Worm (Caenorhabditis elegans): Measurements from ENCODE around the gene F23H11.2.

The F23H11.2 gene

DNA sequence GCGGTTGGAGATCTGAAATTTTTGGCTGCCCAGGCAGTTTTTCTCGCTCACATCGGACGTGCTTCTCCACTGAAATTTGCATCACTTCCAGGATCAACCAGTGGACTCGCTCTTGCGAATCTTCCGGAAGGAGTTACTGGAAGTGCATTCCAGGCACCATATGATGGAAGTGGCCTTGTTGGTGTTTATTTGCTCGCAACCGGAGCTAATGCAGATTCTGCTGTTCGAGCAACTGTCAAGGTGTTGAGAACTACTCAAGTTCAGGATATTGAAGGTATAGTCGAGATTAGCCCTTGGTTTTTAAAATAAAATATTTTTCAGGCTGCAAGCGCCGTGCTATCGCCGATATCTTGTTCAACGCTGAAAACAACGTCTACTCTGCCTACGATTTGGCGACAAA, 14.7 kb upstream of the F23H11.2 start:
- no peak for TF ChIP-seq W03F9.2 (tag; optimal IDR thresholded peaks at IDR 0.05)

DNA sequence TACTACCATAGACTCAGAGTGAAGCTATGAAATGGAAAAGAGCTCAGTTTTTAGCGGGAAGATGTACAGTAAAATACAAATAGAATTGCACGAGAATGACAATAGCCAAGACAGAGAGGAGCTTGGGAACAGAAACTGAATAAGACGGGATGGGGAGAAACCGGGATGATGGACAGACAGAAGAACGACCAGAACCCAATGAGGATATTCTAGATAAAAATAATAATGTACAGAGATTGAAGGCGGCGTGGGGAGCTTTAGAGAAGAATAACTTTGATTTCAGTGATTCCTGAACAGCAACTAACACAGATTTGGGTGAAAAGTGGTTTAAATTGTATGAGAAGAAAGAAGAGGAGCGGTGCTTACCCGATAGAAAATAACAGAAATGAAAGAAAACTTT, 14.1 kb upstream of the F23H11.2 start:
- TF ChIP-seq him-1 (tag; optimal IDR thresholded peaks at IDR 0.05) (no peak), dao-5 (tag; optimal IDR thresholded peaks at IDR 0.05) (peak; percentile 44)

DNA sequence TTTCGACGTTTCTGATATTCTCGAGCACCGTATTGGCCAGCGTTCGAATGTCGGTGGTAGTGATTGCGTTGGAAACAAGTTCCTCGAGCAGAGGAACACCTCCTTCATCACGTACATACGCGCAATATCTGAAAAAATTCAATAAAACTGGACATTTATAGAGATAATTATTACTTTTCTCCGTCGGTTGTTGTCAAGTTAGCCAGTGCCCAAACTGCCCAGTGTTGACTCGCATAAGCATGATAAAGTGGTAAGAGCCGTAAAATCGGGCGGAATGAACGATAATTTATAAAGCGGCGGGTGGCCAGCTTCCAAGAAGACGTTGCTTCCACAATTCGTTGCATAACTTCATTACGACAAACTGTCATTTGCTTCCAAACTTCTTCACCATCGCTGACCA, 12.0 kb upstream of the F23H11.2 start:
- TF ChIP-seq dao-5 (tag; optimal IDR thresholded peaks at IDR 0.05), result no peak
- no peak for TF ChIP-seq him-1 (tag; optimal IDR thresholded peaks at IDR 0.05)
- no peak for TF ChIP-seq W03F9.2 (tag; optimal IDR thresholded peaks at IDR 0.05)

DNA sequence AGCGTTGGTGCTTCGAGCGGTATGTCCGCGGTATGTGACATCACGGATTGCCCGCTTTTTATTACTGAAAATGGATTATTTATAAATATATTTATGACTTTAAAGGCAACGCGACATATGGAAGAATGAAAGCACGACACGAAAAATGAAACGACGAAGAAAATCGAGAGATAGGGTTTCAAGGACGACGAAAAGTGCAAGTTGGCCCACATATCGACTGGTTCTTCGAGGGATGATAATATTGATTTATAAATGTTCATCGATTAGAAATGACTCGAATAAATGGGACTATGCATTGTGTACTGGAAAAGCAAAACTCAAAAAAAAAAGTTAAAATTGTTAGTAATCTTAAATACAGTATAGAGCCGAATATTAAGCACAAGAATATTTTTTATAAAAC, 8.8 kb upstream of the F23H11.2 start, which contains the start of gene zer-1:
zer-1 (minus strand) TSS at position 68 of the 400 bp plus-strand sequence.
- TF ChIP-seq him-1 (tag; optimal IDR thresholded peaks at IDR 0.05), result no peak
- TF ChIP-seq dao-5 (tag; optimal IDR thresholded peaks at IDR 0.05), result no peak
- TF ChIP-seq W03F9.2 (tag; optimal IDR thresholded peaks at IDR 0.05), result no peak

DNA sequence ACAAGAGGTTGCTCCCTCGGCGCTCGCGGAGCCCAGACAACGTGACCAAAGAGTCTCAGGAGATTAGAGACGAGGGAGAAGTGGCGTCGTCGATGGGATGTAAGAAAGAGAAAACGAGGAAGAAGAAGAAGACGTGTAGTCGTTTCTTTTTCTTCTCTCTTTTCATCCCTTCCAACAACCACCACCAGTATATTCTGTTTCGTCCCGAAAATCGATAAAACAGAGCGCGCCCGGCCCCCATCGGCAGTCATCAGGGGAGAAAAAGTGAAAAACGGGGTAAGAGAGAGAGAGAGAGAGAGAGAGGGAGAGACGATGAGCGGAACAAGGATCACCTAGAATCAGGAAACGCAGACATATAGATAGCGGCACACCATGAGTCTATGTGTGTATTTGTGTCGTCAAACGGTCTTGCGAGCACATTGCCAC, 7.7 kb upstream of the F23H11.2 start:
- TF ChIP-seq W03F9.2 (tag; optimal IDR thresholded peaks at IDR 0.05) (peak; percentile 14), him-1 (tag; optimal IDR thresholded peaks at IDR 0.05) (peak; percentile 66), dao-5 (tag; optimal IDR thresholded peaks at IDR 0.05) (no peak)

DNA sequence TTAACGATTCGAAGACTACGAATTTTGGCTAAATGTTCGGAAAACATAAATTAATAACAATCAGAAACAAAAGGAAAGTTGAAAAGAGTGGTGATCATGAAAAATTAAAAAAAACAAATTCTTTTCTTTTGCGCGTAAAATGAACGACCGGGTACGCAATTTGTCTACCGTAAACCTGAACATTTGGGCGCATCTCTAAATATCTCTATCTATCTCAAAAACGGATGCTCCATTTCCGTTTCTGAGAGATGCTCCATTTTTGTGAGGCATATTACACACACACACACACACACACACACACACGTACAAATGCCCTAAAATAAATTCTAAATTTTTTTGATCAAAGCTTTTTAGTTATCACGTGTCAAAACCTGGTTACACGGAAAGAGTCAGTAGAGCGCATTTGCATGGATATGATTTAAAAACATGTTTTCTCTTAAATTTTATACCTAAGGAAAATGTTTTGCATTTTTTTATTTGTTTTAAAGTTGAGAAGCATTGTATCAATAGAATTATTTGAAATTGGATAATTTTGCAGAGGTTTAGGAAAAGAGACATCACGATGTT, 6.5 kb upstream of the F23H11.2 start:
- TF ChIP-seq dao-5 (tag; optimal IDR thresholded peaks at IDR 0.05) (no peak), W03F9.2 (tag; optimal IDR thresholded peaks at IDR 0.05) (no peak), him-1 (tag; optimal IDR thresholded peaks at IDR 0.05) (no peak)

DNA sequence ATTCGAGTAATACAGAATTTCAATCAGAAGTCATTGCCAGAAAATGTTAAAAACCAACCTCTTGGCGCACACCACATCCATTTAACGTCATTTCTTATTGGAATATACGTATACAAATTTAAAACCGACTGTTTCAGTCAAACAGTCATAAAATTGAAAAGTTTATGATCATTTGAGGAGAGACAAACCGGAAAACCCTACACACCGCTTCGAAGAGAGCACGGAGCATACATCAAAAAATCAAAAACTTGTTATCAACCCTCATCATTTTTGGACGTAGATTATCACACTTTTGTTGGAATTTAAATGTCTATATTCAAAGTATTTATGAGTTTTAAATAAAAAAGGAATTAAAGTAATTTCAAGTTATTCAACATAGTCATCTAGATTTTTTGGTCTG, 4.5 kb upstream of the F23H11.2 start, which contains the start of gene T24C4.10:
T24C4.10 (minus strand) TSS at position 230 of the 400 bp plus-strand sequence.
- no peak for TF ChIP-seq him-1 (tag; optimal IDR thresholded peaks at IDR 0.05)
- TF ChIP-seq W03F9.2 (tag; optimal IDR thresholded peaks at IDR 0.05), result no peak
- TF ChIP-seq dao-5 (tag; optimal IDR thresholded peaks at IDR 0.05), result no peak

DNA sequence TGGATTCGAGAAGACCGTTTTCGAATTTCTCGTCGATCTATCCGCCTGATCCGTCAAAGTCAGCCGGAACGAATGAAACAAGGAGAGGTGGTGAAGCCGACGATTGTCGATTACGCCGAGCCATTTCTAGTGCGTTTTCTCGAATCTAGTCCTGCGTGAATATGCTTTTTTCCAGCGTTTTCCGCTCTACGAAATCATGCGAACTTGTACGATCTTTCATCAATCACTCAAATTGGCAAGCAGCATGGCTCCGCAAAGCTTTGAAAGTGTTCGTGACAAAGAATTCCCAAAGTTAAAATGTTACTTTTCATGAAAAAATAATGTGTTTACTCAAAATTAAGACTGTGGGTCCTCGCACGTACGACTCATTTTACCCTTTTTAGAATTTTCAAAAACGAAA, 1.4 kb downstream of the F23H11.2 start:
- no peak for TF ChIP-seq dao-5 (tag; optimal IDR thresholded peaks at IDR 0.05)
- TF ChIP-seq him-1 (tag; optimal IDR thresholded peaks at IDR 0.05), result no peak
- TF ChIP-seq W03F9.2 (tag; optimal IDR thresholded peaks at IDR 0.05), result no peak

DNA sequence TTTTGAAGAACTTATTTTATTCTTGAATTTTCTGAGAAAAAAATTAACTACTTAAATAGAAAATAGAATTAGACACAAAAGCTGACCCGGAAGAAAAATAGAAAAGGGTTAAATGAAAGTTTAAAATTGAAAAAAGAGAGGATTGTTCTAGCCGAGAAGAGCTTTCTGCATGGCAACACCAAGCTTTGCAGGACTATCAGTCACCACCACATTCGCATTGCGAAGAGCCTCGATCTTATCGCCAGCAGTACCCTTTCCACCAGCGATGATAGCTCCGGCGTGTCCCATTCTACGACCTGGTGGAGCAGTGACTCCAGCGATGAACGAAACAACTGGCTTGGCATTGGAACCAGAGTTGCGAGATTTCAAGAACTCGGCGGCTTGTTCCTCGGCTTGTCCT, 4.6 kb downstream of the F23H11.2 start:
- no peak for TF ChIP-seq dao-5 (tag; optimal IDR thresholded peaks at IDR 0.05)
- no peak for TF ChIP-seq him-1 (tag; optimal IDR thresholded peaks at IDR 0.05)
- no peak for TF ChIP-seq W03F9.2 (tag; optimal IDR thresholded peaks at IDR 0.05)

DNA sequence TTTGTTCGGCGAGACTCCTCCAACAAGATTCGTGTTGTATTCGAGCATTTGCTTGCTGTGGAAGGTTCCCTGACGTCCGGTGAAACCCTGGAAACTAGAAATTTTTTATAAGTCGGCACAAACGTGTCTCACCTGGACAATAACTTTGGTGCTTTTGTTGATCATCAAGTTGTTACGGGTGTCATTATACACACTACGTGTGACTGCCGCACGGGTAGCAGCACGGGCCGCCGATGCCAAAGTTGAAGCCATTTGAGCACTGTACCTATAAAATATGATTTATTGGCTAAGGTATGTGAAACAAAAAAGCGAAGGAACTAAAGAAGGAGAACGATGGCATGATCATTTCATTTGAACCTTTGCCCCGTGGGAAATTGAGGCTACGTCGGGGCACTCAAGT, 5.6 kb downstream of the F23H11.2 start, which contains the start of gene sucl-2:
sucl-2 (minus strand) TSS at position 265 of the 400 bp plus-strand sequence.
- no peak for TF ChIP-seq dao-5 (tag; optimal IDR thresholded peaks at IDR 0.05)
- TF ChIP-seq him-1 (tag; optimal IDR thresholded peaks at IDR 0.05), result no peak
- no peak for TF ChIP-seq W03F9.2 (tag; optimal IDR thresholded peaks at IDR 0.05)

DNA sequence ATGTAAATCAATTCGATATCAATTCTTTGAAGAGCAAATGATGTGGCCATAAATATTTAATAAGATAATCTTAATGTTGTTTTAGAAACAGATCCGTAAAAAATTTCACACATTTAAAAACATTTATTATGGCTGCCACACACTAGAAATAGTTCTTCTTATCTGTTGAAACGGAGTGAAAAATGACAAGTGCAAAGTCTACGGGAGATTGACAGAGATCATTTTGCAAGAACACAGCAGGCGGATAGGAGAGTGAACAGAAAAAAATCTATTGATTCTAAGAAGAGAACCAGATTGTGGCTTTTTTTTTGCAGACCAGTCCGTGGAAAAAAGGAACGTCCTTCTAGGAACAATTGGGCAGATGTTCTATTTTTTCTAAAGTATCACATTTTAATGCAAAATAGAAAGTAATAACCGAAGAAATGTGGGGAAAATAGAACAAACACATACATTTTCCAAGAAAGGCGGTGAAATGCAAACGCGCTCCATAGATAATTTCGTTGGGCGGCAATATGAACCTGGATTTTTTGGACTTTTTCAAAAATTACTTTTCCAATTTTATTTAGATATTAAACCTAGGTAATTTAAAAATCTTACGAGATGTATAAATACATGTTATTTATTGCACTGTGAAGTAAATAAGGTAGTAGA, 6.2 kb downstream of the F23H11.2 start:
- TF ChIP-seq W03F9.2 (tag; optimal IDR thresholded peaks at IDR 0.05) (no peak), dao-5 (tag; optimal IDR thresholded peaks at IDR 0.05) (no peak), him-1 (tag; optimal IDR thresholded peaks at IDR 0.05) (no peak)

DNA sequence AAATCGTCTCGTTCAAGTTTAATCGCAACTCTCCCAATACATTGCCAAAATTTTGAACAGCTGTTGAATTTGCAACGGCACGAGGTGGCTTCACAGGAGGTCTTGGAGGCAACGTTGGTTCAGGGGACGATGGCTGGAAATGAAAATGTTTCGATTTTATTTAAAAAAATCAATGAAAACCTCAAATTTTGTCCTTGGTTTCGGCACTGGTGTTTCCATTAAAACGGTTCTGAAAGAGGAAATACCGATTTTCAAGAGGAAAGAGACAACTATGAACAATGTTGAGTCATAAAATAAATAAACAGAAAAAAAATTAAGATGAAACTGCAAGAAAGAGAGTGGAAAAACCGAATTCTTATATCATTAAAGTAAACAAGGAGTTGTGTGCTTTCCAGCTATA, 11.8 kb downstream of the F23H11.2 start, which contains the start of gene F23H11.4:
F23H11.4 (minus strand) TSS at position 229 of the 400 bp plus-strand sequence.
- TF ChIP-seq him-1 (tag; optimal IDR thresholded peaks at IDR 0.05), result no peak
- no peak for TF ChIP-seq W03F9.2 (tag; optimal IDR thresholded peaks at IDR 0.05)
- no peak for TF ChIP-seq dao-5 (tag; optimal IDR thresholded peaks at IDR 0.05)

DNA sequence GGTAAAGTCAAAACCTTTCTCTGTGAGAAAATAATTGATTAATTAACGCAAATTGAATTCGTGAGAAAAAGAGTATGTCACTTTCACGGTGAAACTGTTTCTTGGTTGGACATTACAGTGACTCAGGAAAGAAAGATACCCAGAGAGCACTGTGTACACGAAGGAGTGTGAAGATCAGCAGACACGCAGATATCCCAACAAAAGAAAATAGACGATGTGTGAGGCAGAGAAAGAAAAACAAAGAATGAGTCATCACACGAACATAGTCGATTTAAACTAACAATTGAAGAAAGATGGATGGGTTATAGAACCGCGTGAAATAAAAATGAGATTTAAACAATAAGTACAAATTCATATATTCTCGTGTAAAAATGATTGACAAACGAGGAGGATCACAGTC, 12.4 kb downstream of the F23H11.2 start:
- TF ChIP-seq dao-5 (tag; optimal IDR thresholded peaks at IDR 0.05) (no peak), him-1 (tag; optimal IDR thresholded peaks at IDR 0.05) (no peak), W03F9.2 (tag; optimal IDR thresholded peaks at IDR 0.05) (no peak)

DNA sequence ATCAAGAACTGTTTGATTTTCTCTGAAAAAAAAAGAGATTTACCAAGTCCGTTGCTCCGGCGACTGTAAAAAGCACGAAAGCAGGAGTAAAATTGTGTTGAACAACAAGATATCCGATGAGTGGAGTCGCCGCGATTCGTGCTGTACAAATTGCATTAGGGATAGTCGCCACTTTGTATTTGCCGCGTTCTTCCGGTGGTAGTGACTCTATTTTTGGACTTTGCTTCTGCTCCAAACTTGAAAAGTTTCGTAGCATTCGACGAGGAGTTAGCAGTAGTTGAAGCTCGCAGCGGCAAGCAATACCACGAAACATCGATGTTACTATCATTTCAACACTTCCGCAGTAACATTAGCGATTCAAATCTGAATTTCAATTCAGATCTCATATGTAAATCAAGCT, 14.0 kb downstream of the F23H11.2 start, which contains the start of gene crls-1:
crls-1 (minus strand) TSS at position 363 of the 400 bp plus-strand sequence.
- no peak for TF ChIP-seq W03F9.2 (tag; optimal IDR thresholded peaks at IDR 0.05)
- TF ChIP-seq dao-5 (tag; optimal IDR thresholded peaks at IDR 0.05), result no peak
- TF ChIP-seq him-1 (tag; optimal IDR thresholded peaks at IDR 0.05), result no peak

All from whole organism, L4/young adult.